Fruit fly (Drosophila melanogaster) whole organism: ENCODE measurements around the gene CG18542.

Experiments
- pan ChIP-seq: fragments of >200 bp; optimal IDR thresholded peaks from 2 replicates; lab custom pipeline; 2017
- usp ChIP-seq: fragments of >200 bp; optimal IDR thresholded peaks from 2 replicates; lab custom pipeline; 2017; ENCODE audit warnings: missing biosample characterization, missing genetic modification characterization, mixed read lengths

- TF ChIP-seq pan = no peak
- no peak for TF ChIP-seq usp (GFP tag; lab: Kevin White, UChicago)
Observed at dm6 chr3R:9674196-9674693, 11.3 kb upstream of the CG18542 start, which contains the start of gene Dhc1.
